Worm (Caenorhabditis elegans) whole organism, L1 larva: ENCODE measurements around the gene K03H9.3.

Source experiments
- egl-13 ChIP-seq: sonication (generic microtip); optimal IDR thresholded peaks from 2 replicates; lab custom pipeline; 2016; ENCODE audit warnings: missing genotype, missing genetic modification reagents, missing genetic modification characterization, missing compliant biosample characterization
- nhr-76 ChIP-seq: sonication (generic microtip); optimal IDR thresholded peaks from 2 replicates; lab custom pipeline; 2017; ENCODE audit warnings: missing biosample characterization, missing genetic modification characterization
- zag-1 ChIP-seq: fragments of 150-350 bp; optimal IDR thresholded peaks from 2 replicates; lab custom pipeline; 2014; ENCODE audit warnings: missing biosample characterization, missing genetic modification characterization

DNA sequence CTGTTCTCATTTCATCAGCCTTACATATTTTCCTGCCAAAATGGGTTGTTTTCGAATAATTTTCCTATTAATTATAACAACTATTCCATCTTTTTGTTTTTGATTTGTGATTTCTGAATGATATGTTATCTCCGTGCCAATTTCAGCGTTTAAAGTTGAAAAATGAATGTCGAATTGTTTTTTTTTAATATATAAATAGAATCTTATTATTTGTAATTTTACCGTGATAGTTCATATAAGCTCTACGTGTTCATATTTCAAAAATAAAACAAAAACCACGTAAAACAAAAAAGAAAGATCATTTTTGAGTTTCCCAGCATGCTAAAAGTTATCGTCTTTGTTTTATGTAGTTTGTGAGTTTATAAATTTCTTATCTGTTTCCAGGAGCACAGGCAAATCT, 20.8 kb downstream of the K03H9.3 start, which contains the start of gene K06A1.2:
- no peak for TF ChIP-seq nhr-76 (tag; lab: Kevin White, UChicago)
- no peak for TF ChIP-seq egl-13 (tag; lab: Kevin White, UChicago)
- no peak for TF ChIP-seq zag-1 (tag; lab: Kevin White, UChicago)
